Worm (Caenorhabditis elegans) whole organism, L4/young adult: ENCODE data around the gene jtr-1.

Experiments
- W03F9.2 ChIP-seq: fragments of 150-350 bp; optimal IDR thresholded peaks from 2 replicates; lab custom pipeline; 2014; ENCODE audit warnings: missing biosample characterization, missing genetic modification characterization
- dao-5 ChIP-seq: sonication (generic microtip); optimal IDR thresholded peaks from 2 replicates; lab custom pipeline; 2016; ENCODE audit warnings: missing genotype, missing genetic modification characterization, moderate library complexity, missing compliant biosample characterization
- him-1 ChIP-seq: sonication (generic microtip); optimal IDR thresholded peaks from 2 replicates; lab custom pipeline; 2016; ENCODE audit warnings: missing genotype, missing genetic modification reagents, missing genetic modification characterization, missing compliant biosample characterization

The jtr-1 gene

ce11 chrIV:1434554-1435089, 13.9 kb downstream of the jtr-1 start, which contains the start of gene clp-6:
clp-6 (minus strand) TSS chrIV:1435039.
- TF ChIP-seq him-1 (tag; lab: Kevin White, UChicago) = no peak
- no peak for TF ChIP-seq W03F9.2
- TF ChIP-seq dao-5 = no peak

DNA sequence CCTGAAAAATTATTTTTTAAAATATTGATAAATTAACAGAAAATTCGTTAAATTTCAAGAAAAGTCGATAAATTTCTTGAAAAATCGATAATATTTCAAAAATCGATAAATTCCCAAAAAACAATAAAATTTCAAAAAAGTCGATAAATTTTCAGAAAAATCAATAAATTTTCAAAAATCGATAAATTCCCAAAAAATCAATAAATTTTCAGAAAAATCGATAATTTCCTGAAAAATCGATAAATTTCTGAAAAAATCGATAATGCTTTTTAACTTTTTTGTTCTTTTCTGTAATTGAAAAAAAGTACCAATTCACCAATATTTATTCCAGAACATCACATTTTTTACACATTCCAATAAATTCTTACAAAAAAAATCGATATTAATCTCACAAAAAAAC, 14.4 kb downstream of the jtr-1 start:
- TF ChIP-seq dao-5 (no peak), W03F9.2 (no peak), him-1 (tag; lab: Kevin White, UChicago) (no peak)

ce11 chrIV:1437625-1438024, 16.9 kb downstream of the jtr-1 start:
- TF ChIP-seq W03F9.2 = no peak
- TF ChIP-seq dao-5 = no peak
- no peak for TF ChIP-seq him-1 (tag; lab: Kevin White, UChicago)

DNA sequence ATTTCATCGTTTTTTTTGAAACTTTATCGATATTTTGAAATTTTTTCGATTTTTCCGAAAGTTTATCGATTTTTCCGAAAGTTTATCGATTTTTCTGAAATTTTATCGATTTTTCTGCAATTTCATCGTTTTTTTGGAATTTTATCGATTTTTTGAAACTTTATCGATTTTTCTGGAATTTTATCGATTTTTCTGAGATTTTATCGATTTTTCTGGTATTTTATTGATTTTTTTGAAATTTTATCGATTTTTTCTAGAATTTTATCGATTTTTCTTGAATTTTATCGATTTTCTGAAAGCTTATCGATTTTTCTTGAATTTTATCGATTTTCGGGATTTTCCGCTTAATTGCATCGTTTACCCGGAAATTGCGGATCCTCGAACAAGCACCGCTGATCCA, 22.8 kb downstream of the jtr-1 start:
- TF ChIP-seq W03F9.2 (no peak), dao-5 (no peak), him-1 (tag; lab: Kevin White, UChicago) (no peak)

DNA sequence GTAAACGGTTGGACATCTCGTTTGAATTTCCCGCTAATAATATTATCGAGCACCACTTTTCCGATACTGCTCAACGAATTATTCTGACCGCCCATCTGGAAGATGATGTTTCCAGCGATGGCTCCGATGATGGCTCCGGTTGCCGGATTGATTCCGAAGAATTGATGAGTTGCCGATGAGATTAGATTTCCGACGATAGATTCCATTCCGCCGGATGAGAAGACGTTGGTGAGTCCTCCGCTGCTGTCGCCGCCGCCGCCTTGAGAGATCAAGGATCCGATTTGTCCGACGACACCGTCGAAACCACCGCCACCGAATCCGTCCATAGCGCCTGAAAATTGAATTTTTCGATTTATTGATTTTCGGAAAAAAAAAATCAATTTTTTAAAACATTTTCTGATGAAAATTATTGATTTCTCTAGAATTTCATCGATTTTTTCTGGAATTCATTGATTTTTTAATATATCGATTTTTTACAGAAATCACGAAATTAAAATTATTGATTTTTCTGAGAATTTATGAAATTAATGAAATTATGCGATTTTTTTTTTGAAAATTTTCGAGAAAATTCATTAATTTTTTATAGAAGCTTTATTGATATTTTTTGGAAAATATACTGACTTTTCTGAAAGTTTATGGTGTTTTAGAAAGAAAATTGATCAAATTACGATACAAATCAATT, 23.4 kb downstream of the jtr-1 start:
- no peak for TF ChIP-seq dao-5
- no peak for TF ChIP-seq W03F9.2
- no peak for TF ChIP-seq him-1 (tag; lab: Kevin White, UChicago)

- TF ChIP-seq dao-5 = no peak
- TF ChIP-seq W03F9.2 = no peak
Observed at ce11 chrIV:1445920-1446319, 25.2 kb downstream of the jtr-1 start, which contains the start of gene clp-7. clp-7 (minus strand) TSS chrIV:1445966.

DNA sequence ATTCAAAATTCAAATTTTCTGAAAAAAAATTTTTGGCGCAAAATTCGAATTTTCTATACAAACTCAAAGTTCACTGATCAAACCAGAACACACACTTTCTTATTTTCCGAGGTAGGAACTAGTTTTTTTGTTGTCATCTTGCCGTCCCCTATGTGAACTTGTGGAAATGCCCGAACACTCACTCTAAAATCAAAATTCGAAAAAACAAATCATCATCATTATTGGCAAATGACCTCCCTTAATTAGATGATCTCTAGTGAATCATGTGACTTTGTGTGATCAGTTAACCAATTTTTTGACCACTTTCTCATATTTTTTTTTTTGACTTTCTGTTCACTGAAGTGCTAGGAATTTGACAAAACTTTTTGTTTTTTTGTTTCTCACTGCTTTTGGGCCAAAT, 31.8 kb downstream of the jtr-1 start:
- TF ChIP-seq dao-5 = no peak
- TF ChIP-seq him-1 (tag; lab: Kevin White, UChicago) = no peak
- no peak for TF ChIP-seq W03F9.2

ce11 chrIV:1453451-1453850, 32.7 kb downstream of the jtr-1 start:
- TF ChIP-seq dao-5 = no peak
- TF ChIP-seq him-1 (tag; lab: Kevin White, UChicago) = no peak
- TF ChIP-seq W03F9.2 = no peak

DNA sequence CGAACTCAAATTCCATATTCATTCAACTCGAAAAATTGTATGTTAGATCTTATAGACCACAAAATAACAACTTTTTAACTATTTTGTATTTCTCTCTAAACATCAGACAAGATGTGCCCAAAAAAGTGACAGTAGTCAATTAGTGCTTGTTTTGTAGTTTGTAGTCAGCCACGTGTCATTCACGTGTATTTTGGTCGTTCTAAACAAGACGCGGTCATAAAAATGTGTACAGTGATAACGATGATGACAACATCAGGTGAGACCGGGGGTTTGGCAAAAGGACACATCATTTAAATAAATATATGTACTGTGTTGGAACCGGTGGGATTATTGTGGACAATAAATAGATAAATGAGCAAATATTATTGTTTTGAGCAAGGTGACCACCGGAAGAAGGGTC, 33.5 kb downstream of the jtr-1 start:
- TF ChIP-seq W03F9.2 (no peak), dao-5 (no peak), him-1 (tag; lab: Kevin White, UChicago) (no peak)

DNA sequence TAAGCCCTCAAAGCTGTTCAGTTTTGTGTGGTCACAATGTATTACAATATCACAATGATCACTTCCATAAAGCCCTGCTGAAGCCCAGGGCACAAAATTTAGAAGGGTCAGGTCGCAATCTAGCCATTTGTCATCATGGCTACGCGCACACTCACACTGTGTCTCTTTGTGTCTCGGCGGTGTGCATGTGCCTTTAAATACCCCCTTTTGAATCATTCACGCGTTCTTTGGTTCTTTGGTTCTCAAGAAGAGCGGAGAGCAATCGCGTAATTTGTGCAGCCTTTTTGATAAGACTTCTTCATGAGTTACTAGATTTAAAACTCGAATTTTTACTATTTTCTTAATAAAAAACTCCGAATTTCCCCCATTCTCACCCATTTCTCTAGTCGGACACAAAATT, 34.3 kb downstream of the jtr-1 start:
- TF ChIP-seq dao-5 (no peak), W03F9.2 (no peak), him-1 (tag; lab: Kevin White, UChicago) (no peak)

DNA sequence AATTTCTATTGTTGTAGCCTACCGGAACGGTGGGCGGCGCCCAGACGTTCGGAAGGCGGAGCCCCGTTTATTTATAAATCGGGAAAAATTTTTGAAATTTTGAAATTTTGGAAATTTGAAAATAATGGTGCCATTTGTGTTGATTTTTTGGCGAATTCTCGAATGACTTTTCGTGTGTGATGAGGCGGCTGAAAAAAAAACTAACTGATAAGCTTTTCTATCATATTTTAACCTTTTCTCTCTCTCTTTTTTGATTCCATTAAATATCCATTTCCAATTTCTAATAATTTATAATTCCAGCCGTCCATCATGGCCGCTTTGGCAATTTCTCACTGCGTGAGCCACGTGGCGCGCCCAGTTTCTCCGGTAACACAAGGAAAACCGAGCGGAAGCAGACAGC, 36.0 kb downstream of the jtr-1 start, which contains the start of gene nadk-1:
nadk-1 (plus strand) TSS at position 301 of the 400 bp plus-strand sequence.
- TF ChIP-seq W03F9.2 (no peak), him-1 (tag; lab: Kevin White, UChicago) (no peak), dao-5 (no peak)

DNA sequence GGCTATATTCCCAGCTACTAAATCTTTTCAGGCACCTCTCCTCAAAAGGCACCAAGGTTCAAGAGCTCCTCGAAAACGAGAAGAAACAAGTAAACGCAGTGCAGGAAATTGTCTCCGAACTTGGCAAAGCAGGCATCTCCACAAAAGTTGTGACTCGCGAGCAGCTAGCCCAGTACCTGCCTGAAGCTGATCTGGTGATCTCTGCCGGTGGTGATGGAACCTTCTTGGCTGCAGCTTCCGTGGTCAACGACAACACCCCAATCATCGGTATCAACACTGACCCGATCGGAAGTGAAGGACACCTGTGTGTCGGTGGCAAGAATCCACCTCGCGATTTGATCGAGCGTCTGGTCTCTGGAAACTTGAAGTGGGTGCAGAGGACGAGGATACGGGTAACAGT, 37.5 kb downstream of the jtr-1 start:
- TF ChIP-seq him-1 (tag; lab: Kevin White, UChicago) (no peak), W03F9.2 (no peak), dao-5 (no peak)

- TF ChIP-seq him-1 (tag; lab: Kevin White, UChicago) (no peak), W03F9.2 (no peak), dao-5 (no peak)
Observed at ce11 chrIV:1459419-1459818, 38.7 kb downstream of the jtr-1 start.

- no peak for TF ChIP-seq W03F9.2
- no peak for TF ChIP-seq him-1 (tag; lab: Kevin White, UChicago)
- no peak for TF ChIP-seq dao-5
Observed at ce11 chrIV:1459826-1460489, 39.2 kb downstream of the jtr-1 start.

ce11 chrIV:1460686-1461085, 40.0 kb downstream of the jtr-1 start, which contains the start of gene col-106:
col-106 (minus strand) TSS chrIV:1460786.
- TF ChIP-seq dao-5 = no peak
